Worm (Caenorhabditis elegans) whole organism, early embryonic: ENCODE measurements around the gene glb-5.

Experiments used
- B0310.2 ChIP-seq: sonication (generic microtip); optimal IDR thresholded peaks from 2 replicates; lab custom pipeline; 2016; ENCODE audit warnings: mild to moderate bottlenecking, missing genetic modification characterization, missing compliant biosample characterization
- F13C5.2 ChIP-seq: sonication (generic microtip); optimal IDR thresholded peaks from 2 replicates; lab custom pipeline; 2017; ENCODE audit warnings: mild to moderate bottlenecking, missing genetic modification characterization, inconsistent platforms, missing compliant biosample characterization
- aly-1 ChIP-seq: sonication (generic microtip); optimal IDR thresholded peaks from 2 replicates; lab custom pipeline; 2016; ENCODE audit warnings: missing genetic modification characterization, missing compliant biosample characterization
- ama-1 ChIP-seq: fragments of 150-350 bp; optimal IDR thresholded peaks from 2 replicates; lab custom pipeline; 2014
- ceh-13 ChIP-seq: fragments of 200-800 bp; sonication (Bioruptor generic); optimal IDR thresholded peaks from 2 replicates; lab custom pipeline; 2018; ENCODE audit warnings: mild to moderate bottlenecking, missing genetic modification characterization, missing compliant biosample characterization
- ceh-36 ChIP-seq: sonication (generic microtip); optimal IDR thresholded peaks from 2 replicates; lab custom pipeline; 2016; ENCODE audit warnings: missing genetic modification characterization, inconsistent platforms, missing compliant biosample characterization
- ets-7 ChIP-seq: sonication (generic microtip); optimal IDR thresholded peaks from 2 replicates; lab custom pipeline; 2016; ENCODE audit warnings: missing genotype, missing genetic modification characterization, missing compliant biosample characterization
- flt-1 ChIP-seq: fragments of 200-800 bp; sonication (Bioruptor generic); IDR thresholded peaks from 2 replicates; pipeline ENCODE4 v1.3.6; 2022; ENCODE audit warnings: missing genetic modification characterization, missing compliant biosample characterization
- hmbx-1 ChIP-seq: sonication (generic microtip); optimal IDR thresholded peaks from 2 replicates; lab custom pipeline; 2016; ENCODE audit warnings: mild to moderate bottlenecking, missing genetic modification characterization, missing compliant biosample characterization
- hmg-4 ChIP-seq: fragments of 200-800 bp; sonication (Bioruptor generic); optimal IDR thresholded peaks from 2 replicates; lab custom pipeline; 2018; ENCODE audit warnings: mild to moderate bottlenecking, missing genetic modification characterization, missing compliant biosample characterization
- hnd-1 ChIP-seq: sonication (generic microtip); optimal IDR thresholded peaks from 2 replicates; lab custom pipeline; 2016; ENCODE audit warnings: missing genetic modification characterization, missing compliant biosample characterization
- pes-1 ChIP-seq: fragments of 200-800 bp; sonication (Bioruptor generic); IDR thresholded peaks from 2 replicates; pipeline ENCODE4 v1.3.6; 2022; ENCODE audit warnings: missing genetic modification reagents, missing genetic modification characterization, missing compliant biosample characterization
- scrt-1 ChIP-seq: fragments of 200-800 bp; sonication (Bioruptor generic); IDR thresholded peaks from 2 replicates; pipeline ENCODE4 v1.3.6; 2022; ENCODE audit warnings: missing genetic modification characterization, missing compliant biosample characterization
- sea-1 ChIP-seq: fragments of 200-800 bp; sonication (Bioruptor generic); conservative IDR thresholded peaks from 2 replicates; pipeline ENCODE4 v1.3.6; 2022; ENCODE audit warnings: missing genetic modification characterization, missing compliant biosample characterization
- tbx-11 ChIP-seq: fragments of 200-800 bp; sonication (Bioruptor generic); IDR thresholded peaks from 2 replicates; pipeline ENCODE4 v1.3.6; 2022; ENCODE audit warnings: missing genetic modification characterization, missing compliant biosample characterization
- tbx-37 ChIP-seq: fragments of 200-800 bp; sonication (Bioruptor generic); conservative IDR thresholded peaks from 2 replicates; pipeline ENCODE4 v1.3.6; 2022; ENCODE audit warnings: missing genetic modification reagents, missing genetic modification characterization, missing compliant biosample characterization
- tra-4 ChIP-seq: sonication (generic microtip); optimal IDR thresholded peaks from 2 replicates; lab custom pipeline; 2017; ENCODE audit warnings: missing genetic modification characterization, missing compliant biosample characterization

The glb-5 gene

DNA sequence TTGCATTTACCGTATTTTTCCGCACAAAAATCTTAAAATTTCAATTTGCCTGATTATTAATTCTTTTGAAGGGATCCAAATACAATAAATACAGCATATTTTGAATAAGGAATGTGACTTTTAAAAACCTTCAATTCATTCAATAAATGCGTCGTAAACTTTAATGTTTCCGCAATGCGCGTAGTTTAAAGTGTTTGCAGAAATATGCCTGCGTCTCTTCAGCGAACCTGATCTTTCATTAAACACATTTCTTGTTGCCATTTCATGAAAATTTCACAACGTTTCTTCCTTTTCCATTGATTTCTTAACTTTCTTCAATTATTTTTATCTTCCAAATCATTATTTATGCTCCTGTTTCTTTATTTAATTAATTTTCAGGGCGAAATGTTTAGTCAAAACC, 33.6 kb downstream of the glb-5 start, which contains the start of gene vps-37:
Gene vps-37 (plus strand): TSS at position 378 of the 400 bp plus-strand sequence.
- TF ChIP-seq ets-7, result no peak
- TF ChIP-seq aly-1 (tag; lab: Kevin White, UChicago), result no peak
- no peak for TF ChIP-seq sea-1 (GFP tag; lab: Robert Waterston, UW)
- TF ChIP-seq hmbx-1 (tag; lab: Kevin White, UChicago), result no peak
- no peak for TF ChIP-seq ceh-13
- TF ChIP-seq tbx-11, result no peak
- no peak for TF ChIP-seq tbx-37 (GFP tag; lab: Robert Waterston, UW)
- TF ChIP-seq hmg-4, result no peak
- TF ChIP-seq F13C5.2 (tag; lab: Kevin White, UChicago), result peak; percentile 20
- TF ChIP-seq ama-1, result no peak
- no peak for TF ChIP-seq B0310.2 (tag; lab: Kevin White, UChicago)
- no peak for TF ChIP-seq hnd-1 (tag; lab: Kevin White, UChicago)
- TF ChIP-seq pes-1, result peak; percentile 29; the same call in 1 of the 2 replicates
- TF ChIP-seq scrt-1 (GFP tag; lab: Robert Waterston, UW), result no peak
- no peak for TF ChIP-seq tra-4 (tag; lab: Kevin White, UChicago)
- TF ChIP-seq ceh-36, result peak; percentile 14
- no peak for TF ChIP-seq flt-1 (GFP tag; lab: Robert Waterston, UW)

DNA sequence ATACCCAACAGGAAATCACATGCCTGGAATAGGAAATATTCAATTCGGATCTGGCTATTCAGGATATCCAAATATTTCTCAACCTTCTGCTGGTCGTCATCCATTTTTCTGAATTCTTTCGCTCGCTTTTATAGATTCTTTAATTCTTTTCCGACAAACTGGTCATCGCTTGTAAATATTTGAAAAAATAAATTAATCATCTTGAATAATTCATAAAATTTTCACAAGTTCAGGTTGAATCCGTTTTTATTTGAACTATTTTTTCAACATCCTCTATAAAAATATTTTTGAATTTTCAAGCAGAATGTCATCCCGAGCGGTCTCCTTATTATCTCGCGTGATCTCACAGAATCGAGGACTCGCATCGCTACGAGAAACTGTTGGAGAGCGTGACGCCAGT, 34.7 kb downstream of the glb-5 start, which contains the start of gene mrpl-48:
Gene mrpl-48 (plus strand): TSS at position 301 of the 400 bp plus-strand sequence.
- TF ChIP-seq pes-1 (no peak), tra-4 (tag; lab: Kevin White, UChicago) (no peak), F13C5.2 (tag; lab: Kevin White, UChicago) (no peak), ama-1 (no peak), sea-1 (GFP tag; lab: Robert Waterston, UW) (no peak)

DNA sequence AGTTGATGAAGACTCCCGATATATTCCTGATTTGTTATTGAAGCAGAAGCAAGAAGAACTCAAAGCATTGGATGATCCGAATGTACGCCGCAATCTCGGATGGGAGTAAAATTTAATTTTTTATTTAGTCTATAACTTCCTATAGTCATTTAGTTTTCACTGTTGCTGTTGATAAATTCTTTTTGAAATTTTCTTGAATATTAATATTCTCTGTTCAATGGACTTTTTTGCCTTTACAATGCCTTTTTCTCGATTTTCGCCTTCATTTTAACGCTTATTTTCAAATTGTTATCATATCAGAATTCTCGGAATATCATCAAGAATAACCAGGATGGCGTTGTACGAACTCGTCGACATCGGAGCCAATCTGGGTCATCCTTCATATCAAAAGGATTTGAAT, 35.6 kb downstream of the glb-5 start, which contains the start of gene crn-2:
Gene crn-2 (plus strand): TSS at position 301 of the 400 bp plus-strand sequence.
- TF ChIP-seq hmbx-1 (tag; lab: Kevin White, UChicago), result no peak

DNA sequence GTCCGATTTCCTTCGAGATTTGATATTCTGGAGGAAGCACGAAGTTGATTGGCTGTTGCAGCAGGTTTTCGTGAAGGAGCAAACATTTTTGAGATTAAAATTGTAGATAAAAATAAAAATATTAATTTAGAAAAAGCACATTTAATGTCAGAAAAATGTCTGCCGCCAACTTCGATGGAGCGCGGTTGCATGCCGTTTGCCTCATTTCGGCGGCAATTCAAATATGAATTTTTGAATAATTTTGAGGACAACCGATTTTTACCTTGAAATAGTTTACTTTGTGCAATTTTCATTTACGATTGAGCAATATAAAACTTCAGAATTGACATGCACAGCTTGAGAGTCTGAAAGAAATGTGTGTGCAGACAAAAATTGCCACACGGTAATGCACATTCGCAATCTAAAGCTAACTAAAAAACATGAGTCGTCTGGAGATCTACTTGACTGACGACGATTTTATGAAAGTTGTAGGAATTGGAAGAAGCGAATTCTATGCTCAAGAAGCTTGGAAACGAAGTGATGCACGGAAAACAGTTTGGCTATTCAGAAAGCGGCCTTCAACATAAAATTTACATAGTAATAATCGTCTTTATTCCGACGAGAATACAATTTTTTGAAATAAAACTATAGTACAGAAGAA, 37.8 kb downstream of the glb-5 start, which contains the start of gene zhit-1:
Gene zhit-1 (minus strand): TSS at position 161 of the 640 bp plus-strand sequence.
- no peak for TF ChIP-seq F13C5.2 (tag; lab: Kevin White, UChicago)
- TF ChIP-seq hmbx-1 (tag; lab: Kevin White, UChicago), result no peak
- no peak for TF ChIP-seq flt-1 (GFP tag; lab: Robert Waterston, UW)
- TF ChIP-seq tra-4 (tag; lab: Kevin White, UChicago), result no peak
- no peak for TF ChIP-seq hnd-1 (tag; lab: Kevin White, UChicago)
- no peak for TF ChIP-seq ceh-13
- TF ChIP-seq scrt-1 (GFP tag; lab: Robert Waterston, UW), result no peak
- no peak for TF ChIP-seq ama-1
- TF ChIP-seq sea-1 (GFP tag; lab: Robert Waterston, UW), result no peak
- TF ChIP-seq tbx-37 (GFP tag; lab: Robert Waterston, UW), result no peak
- no peak for TF ChIP-seq pes-1
- no peak for TF ChIP-seq hmg-4

DNA sequence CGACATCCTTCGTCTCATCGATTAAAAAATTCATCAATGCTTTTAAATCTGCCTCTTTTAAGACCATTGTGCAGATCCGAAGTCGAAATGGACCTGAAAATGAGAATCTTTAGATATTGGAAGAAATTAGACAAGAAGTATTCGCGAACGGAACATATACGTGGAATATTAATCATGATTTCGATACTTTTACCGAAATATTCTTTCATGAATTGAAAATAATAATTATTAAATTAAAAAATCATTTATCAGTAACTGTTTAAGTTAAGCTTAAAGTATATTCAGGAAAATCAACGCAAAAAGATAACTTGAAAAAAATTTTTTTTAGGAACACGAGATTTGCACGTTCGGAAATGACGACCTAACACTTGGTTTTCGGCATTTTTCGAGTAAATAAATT, 42.6 kb downstream of the glb-5 start, which contains the start of gene CD4.8:
Gene CD4.8 (minus strand): TSS at position 101 of the 400 bp plus-strand sequence.
- TF ChIP-seq tbx-37 (GFP tag; lab: Robert Waterston, UW) (no peak), ceh-13 (no peak), tbx-11 (no peak), ceh-36 (no peak), B0310.2 (tag; lab: Kevin White, UChicago) (no peak), pes-1 (no peak), ets-7 (no peak), F13C5.2 (tag; lab: Kevin White, UChicago) (no peak), flt-1 (GFP tag; lab: Robert Waterston, UW) (no peak), hmbx-1 (tag; lab: Kevin White, UChicago) (no peak), hmg-4 (no peak), scrt-1 (GFP tag; lab: Robert Waterston, UW) (no peak), ama-1 (no peak), sea-1 (GFP tag; lab: Robert Waterston, UW) (no peak), aly-1 (tag; lab: Kevin White, UChicago) (no peak), tra-4 (tag; lab: Kevin White, UChicago) (no peak), hnd-1 (tag; lab: Kevin White, UChicago) (no peak)

DNA sequence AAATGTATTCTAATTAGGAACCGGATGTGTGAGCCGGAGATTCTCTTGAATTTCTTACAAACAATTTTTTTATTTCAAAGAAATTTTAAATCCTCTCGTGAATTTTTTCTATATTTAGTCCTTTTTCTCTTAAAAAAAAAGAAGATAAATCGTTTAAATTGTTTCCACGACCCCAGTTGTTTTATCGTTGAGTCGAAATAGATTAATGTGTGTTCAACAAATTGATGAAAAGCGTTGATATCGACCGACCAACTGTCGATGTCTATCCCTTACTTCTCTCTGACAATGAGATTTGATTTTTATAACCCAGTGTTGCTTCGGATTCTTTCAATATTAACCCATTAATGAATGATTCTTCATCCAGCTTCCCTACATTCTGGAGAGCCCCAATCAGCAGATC, 47.6 kb downstream of the glb-5 start, which contains the start of gene CD4.1:
Gene CD4.1 (plus strand): TSS at position 301 of the 400 bp plus-strand sequence.
- TF ChIP-seq hmg-4 (no peak), B0310.2 (tag; lab: Kevin White, UChicago) (no peak), aly-1 (tag; lab: Kevin White, UChicago) (no peak), pes-1 (no peak), tbx-37 (GFP tag; lab: Robert Waterston, UW) (no peak), ceh-13 (no peak), ets-7 (no peak), ama-1 (no peak), tbx-11 (no peak), F13C5.2 (tag; lab: Kevin White, UChicago) (no peak), tra-4 (tag; lab: Kevin White, UChicago) (no peak), sea-1 (GFP tag; lab: Robert Waterston, UW) (no peak), hnd-1 (tag; lab: Kevin White, UChicago) (no peak), hmbx-1 (tag; lab: Kevin White, UChicago) (no peak), ceh-36 (no peak), scrt-1 (GFP tag; lab: Robert Waterston, UW) (no peak), flt-1 (GFP tag; lab: Robert Waterston, UW) (no peak)

DNA sequence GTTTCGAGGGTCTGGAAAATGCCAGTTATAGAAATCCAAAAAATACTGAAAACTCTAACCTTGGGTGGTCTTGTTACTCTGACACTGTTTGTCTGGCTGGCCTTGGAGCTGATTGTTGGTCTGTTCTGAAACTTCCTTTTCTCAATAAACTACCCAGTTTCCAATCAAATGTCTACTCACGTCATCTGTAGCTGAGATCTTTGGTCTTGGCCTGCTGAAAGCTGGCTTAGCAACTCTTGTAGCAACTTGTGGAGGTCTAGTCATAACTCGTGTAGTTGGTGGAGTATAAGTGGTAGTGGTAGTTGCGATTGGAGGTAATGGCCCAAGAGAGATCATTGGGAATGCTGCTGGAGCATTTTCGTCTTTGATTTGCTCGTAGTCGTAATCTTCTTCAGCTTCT, 51.5 kb downstream of the glb-5 start:
- no peak for TF ChIP-seq F13C5.2 (tag; lab: Kevin White, UChicago)
- no peak for TF ChIP-seq ceh-13

DNA sequence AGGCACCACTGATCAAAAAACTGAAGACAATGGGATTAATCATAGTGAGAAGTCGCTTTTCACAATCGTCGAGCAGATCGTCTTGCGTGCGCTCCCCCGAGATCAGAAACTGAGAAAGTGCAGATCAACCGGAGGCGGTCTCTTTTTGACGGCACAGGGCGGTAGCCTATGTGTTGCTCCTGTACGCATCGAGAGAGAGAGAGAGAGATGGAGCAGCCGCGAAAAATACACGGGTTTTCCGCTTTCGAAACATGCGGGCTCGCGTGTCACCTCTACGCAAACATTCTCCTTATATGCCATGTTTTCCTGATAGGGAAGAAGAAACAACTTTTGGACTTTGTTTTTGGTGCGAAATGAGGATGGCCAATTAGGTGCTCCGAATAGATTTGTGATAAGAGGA, 54.4 kb downstream of the glb-5 start, which contains the start of gene lrpc-1:
Gene lrpc-1 (minus strand): TSS at position 101 of the 400 bp plus-strand sequence.
- TF ChIP-seq ama-1, result no peak
